Worm (Caenorhabditis elegans): ENCODE data around the gene Y43F8B.18.

- TF ChIP-seq ets-5 (GFP tag; IDR thresholded peaks at IDR 0.05) = no peak
- TF ChIP-seq nhr-85 (tag) = no peak
- no peak for TF ChIP-seq ceh-8 (GFP tag; optimal IDR thresholded peaks at IDR 0.05)
- TF ChIP-seq zag-1 (tag; optimal IDR thresholded peaks at IDR 0.05) = no peak
- no peak for TF ChIP-seq skn-1 (tag; optimal IDR thresholded peaks at IDR 0.05)
- TF ChIP-seq ceh-88 (GFP tag; IDR thresholded peaks at IDR 0.05) = no peak
- TF ChIP-seq lin-39 (tag; optimal IDR thresholded peaks at IDR 0.05) = no peak
- TF ChIP-seq jun-1 (tag; optimal IDR thresholded peaks at IDR 0.05) = no peak
- TF ChIP-seq unc-86 (tag; optimal IDR thresholded peaks at IDR 0.05) = no peak
- no peak for TF ChIP-seq efl-1 (optimal IDR thresholded peaks at IDR 0.05)
- no peak for TF ChIP-seq efl-1 (GFP tag; optimal IDR thresholded peaks at IDR 0.05 in 1 of 2)
Measured at ce11 chrV:19462020-19462419, 23.8 kb upstream of the Y43F8B.18 start, which contains the start of gene Y43F8B.15.

Data from whole organism, L1 larva.